Worm (Caenorhabditis elegans) whole organism, young adult: ENCODE results near the gene T26H5.11.

ENCODE experiments used
- B0019.2 ChIP-seq: fragments of 200-800 bp; sonication (Bioruptor generic); conservative IDR thresholded peaks from 2 replicates; pipeline ENCODE4 v1.3.6; 2022; ENCODE audit warnings: missing genetic modification reagents, missing genetic modification characterization, missing compliant biosample characterization
- C17E4.6 ChIP-seq: fragments of 200-800 bp; sonication (Bioruptor generic); IDR thresholded peaks from 2 replicates; pipeline ENCODE4 v1.3.6; 2022; ENCODE audit warnings: missing genetic modification reagents, missing genetic modification characterization, missing compliant biosample characterization
- F33H1.4 ChIP-seq: fragments of 200-800 bp; sonication (Bioruptor generic); IDR thresholded peaks from 2 replicates; pipeline ENCODE4 v1.3.6; 2022; ENCODE audit warnings: missing genetic modification reagents, missing genetic modification characterization, missing compliant biosample characterization
- F37B4.10 ChIP-seq: fragments of 200-800 bp; sonication (Bioruptor generic); IDR thresholded peaks from 2 replicates; pipeline ENCODE4 v1.3.6; 2022; ENCODE audit warnings: missing genetic modification characterization, missing compliant biosample characterization
- F49E8.2 ChIP-seq: sonication (generic microtip); optimal IDR thresholded peaks from 3 replicates; lab custom pipeline; 2017; ENCODE audit warnings: missing genetic modification characterization, mild to moderate bottlenecking, missing compliant biosample characterization, antibody characterized with exemption, moderate library complexity; ENCODE audit not compliant: insufficient read depth
- F57C9.4 ChIP-seq: sonication (generic microtip); optimal IDR thresholded peaks from 2 replicates; lab custom pipeline; 2017; ENCODE audit warnings: mild to moderate bottlenecking, missing genetic modification characterization, missing compliant biosample characterization
- K12H6.12 ChIP-seq: fragments of 200-800 bp; sonication (Bioruptor generic); optimal IDR thresholded peaks from 2 replicates; lab custom pipeline; 2018; ENCODE audit warnings: mild to moderate bottlenecking, missing genetic modification characterization, missing compliant biosample characterization
- T26A5.8 ChIP-seq: sonication (generic microtip); optimal IDR thresholded peaks from 2 replicates; lab custom pipeline; 2016; ENCODE audit warnings: missing genetic modification characterization, missing compliant biosample characterization
- Y53F4B.3 ChIP-seq: fragments of 200-800 bp; sonication (Bioruptor generic); IDR thresholded peaks from 2 replicates; pipeline ENCODE4 v1.3.6; 2022; ENCODE audit warnings: missing genetic modification reagents, missing genetic modification characterization, missing compliant biosample characterization
- ZK185.1 ChIP-seq: sonication (generic microtip); optimal IDR thresholded peaks from 2 replicates; lab custom pipeline; 2016; ENCODE audit warnings: mild to moderate bottlenecking, missing genetic modification characterization, missing compliant biosample characterization; ENCODE audit not compliant: poor library complexity, severe bottlenecking
- aptf-2 ChIP-seq: fragments of 200-800 bp; sonication (Bioruptor generic); conservative IDR thresholded peaks from 2 replicates; pipeline ENCODE4 v1.3.6; 2022; ENCODE audit warnings: missing genetic modification reagents, missing genetic modification characterization, missing compliant biosample characterization
- attf-5 ChIP-seq: fragments of 200-800 bp; sonication (Bioruptor generic); optimal IDR thresholded peaks from 2 replicates; lab custom pipeline; 2018; ENCODE audit warnings: mild to moderate bottlenecking, missing genetic modification characterization, missing compliant biosample characterization
- cebp-1 ChIP-seq, 2 experiments: fragments of 200-800 bp in 1 of 2; sonication (Bioruptor generic) in 1 of 2; sonication (generic microtip) in 1 of 2; IDR thresholded peaks in 1 of 2; optimal IDR thresholded peaks in 1 of 2; 2 replicates each; pipeline versions ENCODE4 v1.3.6 to Lab custom; 2017 to 2022; ENCODE audit warnings: missing compliant biosample characterization in 2 of 2, missing genetic modification characterization in 2 of 2, mild to moderate bottlenecking in 1 of 2, missing genetic modification reagents in 1 of 2, moderate library complexity in 1 of 2
- ceh-27 ChIP-seq: fragments of 200-800 bp; sonication (Bioruptor generic); optimal IDR thresholded peaks from 2 replicates; lab custom pipeline; 2018; ENCODE audit warnings: mild to moderate bottlenecking, missing genetic modification characterization, moderate library complexity, missing compliant biosample characterization
- ceh-91 ChIP-seq: fragments of 200-800 bp; sonication (Bioruptor generic); IDR thresholded peaks from 2 replicates; pipeline ENCODE4 v1.3.6; 2022; ENCODE audit warnings: missing genetic modification reagents, missing genetic modification characterization, missing compliant biosample characterization
- chd-7 ChIP-seq: sonication (generic microtip); optimal IDR thresholded peaks from 2 replicates; lab custom pipeline; 2016; ENCODE audit warnings: mild to moderate bottlenecking, missing genetic modification characterization, moderate library complexity, missing compliant biosample characterization
- dox-1 ChIP-seq: fragments of 200-800 bp; sonication (Bioruptor generic); IDR thresholded peaks from 2 replicates; pipeline ENCODE4 v1.3.6; 2022; ENCODE audit warnings: missing genetic modification reagents, missing genetic modification characterization, missing compliant biosample characterization
- egl-44 ChIP-seq: fragments of 200-800 bp; sonication (Bioruptor generic); IDR thresholded peaks from 2 replicates; pipeline ENCODE4 v1.3.6; 2022; ENCODE audit warnings: missing genetic modification reagents, missing genetic modification characterization, missing compliant biosample characterization
- egrh-3 ChIP-seq: fragments of 200-800 bp; sonication (Bioruptor generic); IDR thresholded peaks from 2 replicates; pipeline ENCODE4 v1.3.6; 2022; ENCODE audit warnings: missing genetic modification reagents, missing genetic modification characterization, missing compliant biosample characterization
- hlh-26 ChIP-seq: fragments of 200-800 bp; sonication (Bioruptor generic); conservative IDR thresholded peaks from 2 replicates; pipeline ENCODE4 v1.3.6; 2022; ENCODE audit warnings: missing genetic modification reagents, missing genetic modification characterization, missing compliant biosample characterization
- hmg-1.2 ChIP-seq: fragments of 200-800 bp; sonication (Bioruptor generic); IDR thresholded peaks from 2 replicates; pipeline ENCODE4 v1.3.6; 2022; ENCODE audit warnings: missing genetic modification reagents, missing genetic modification characterization, missing compliant biosample characterization
- let-526 ChIP-seq: fragments of 200-800 bp; sonication (Bioruptor generic); IDR thresholded peaks from 2 replicates; pipeline ENCODE4 v1.3.6; 2022; ENCODE audit warnings: missing genetic modification reagents, missing genetic modification characterization, missing compliant biosample characterization
- lin-26 ChIP-seq: fragments of 200-800 bp; sonication (Bioruptor generic); IDR thresholded peaks from 2 replicates; pipeline ENCODE4 v1.3.6; 2022; ENCODE audit warnings: missing genetic modification reagents, missing genetic modification characterization, missing compliant biosample characterization
- lin-54 ChIP-seq: fragments of 200-800 bp; sonication (Bioruptor generic); optimal IDR thresholded peaks from 2 replicates; lab custom pipeline; 2018; ENCODE audit warnings: mild to moderate bottlenecking, missing genetic modification characterization, missing compliant biosample characterization
- lsl-1 ChIP-seq: fragments of 200-800 bp; sonication (Bioruptor generic); optimal IDR thresholded peaks from 2 replicates; lab custom pipeline; 2018; ENCODE audit warnings: mild to moderate bottlenecking, missing genetic modification characterization, moderate library complexity, missing compliant biosample characterization
- madf-6 ChIP-seq: fragments of 200-800 bp; sonication (Bioruptor generic); IDR thresholded peaks from 2 replicates; pipeline ENCODE4 v1.3.6; 2022; ENCODE audit warnings: missing genetic modification reagents, missing genetic modification characterization, missing compliant biosample characterization
- nfyb-1 ChIP-seq: fragments of 200-800 bp; sonication (Bioruptor generic); IDR thresholded peaks from 2 replicates; pipeline ENCODE4 v1.3.6; 2022; ENCODE audit warnings: missing genetic modification reagents, missing genetic modification characterization, missing compliant biosample characterization
- nhr-90 ChIP-seq: sonication (generic microtip); optimal IDR thresholded peaks from 2 replicates; lab custom pipeline; 2016; ENCODE audit warnings: missing genotype, mild to moderate bottlenecking, missing genetic modification characterization, missing compliant biosample characterization
- pbrm-1 ChIP-seq: fragments of 200-800 bp; sonication (Bioruptor generic); IDR thresholded peaks from 2 replicates; pipeline ENCODE4 v1.3.6; 2022; ENCODE audit warnings: missing genetic modification reagents, missing genetic modification characterization, missing compliant biosample characterization
- pha-4 ChIP-seq: fragments of 150-350 bp; sonication (generic microtip); optimal IDR thresholded peaks from 2 replicates; lab custom pipeline; 2014; ENCODE audit warnings: missing biosample characterization, missing genetic modification reagents, missing genetic modification characterization
- repo-1 ChIP-seq: sonication (generic microtip); optimal IDR thresholded peaks from 2 replicates; lab custom pipeline; 2017; ENCODE audit warnings: mild to moderate bottlenecking, missing genetic modification characterization, missing compliant biosample characterization
- snpc-3.4 ChIP-seq: sonication (generic microtip); optimal IDR thresholded peaks from 2 replicates; lab custom pipeline; 2017; ENCODE audit warnings: missing genetic modification characterization, mild to moderate bottlenecking, missing compliant biosample characterization, antibody characterized with exemption, moderate library complexity, missing genotype, missing genetic modification reagents
- snpc-4 ChIP-seq, 5 experiments: fragments of 150-350 bp in 1 of 5; sonication (generic microtip) in 4 of 5; optimal IDR thresholded peaks; 2 replicates each; lab custom pipeline; 2014 to 2018; ENCODE audit warnings: missing genetic modification characterization in 5 of 5, missing biosample characterization in 3 of 5, antibody characterized with exemption in 2 of 5, mild to moderate bottlenecking in 2 of 5, missing compliant biosample characterization in 2 of 5, missing genotype in 2 of 5, moderate library complexity in 2 of 5, missing genetic modification reagents in 1 of 5
- tbp1 ChIP-seq: fragments of 200-800 bp; sonication (Bioruptor generic); optimal IDR thresholded peaks from 2 replicates; lab custom pipeline; 2018; ENCODE audit warnings: mild to moderate bottlenecking, missing genetic modification characterization, missing compliant biosample characterization
- tlf-1 ChIP-seq: fragments of 200-800 bp; sonication (Bioruptor generic); optimal IDR thresholded peaks from 2 replicates; lab custom pipeline; 2018; ENCODE audit warnings: mild to moderate bottlenecking, missing genetic modification characterization, missing compliant biosample characterization
- zfh-2 ChIP-seq: fragments of 200-800 bp; sonication (Bioruptor generic); conservative IDR thresholded peaks from 2 replicates; pipeline ENCODE4 v1.3.6; 2022; ENCODE audit warnings: missing genetic modification reagents, missing genetic modification characterization, missing compliant biosample characterization
- ztf-26 ChIP-seq: sonication (generic microtip); optimal IDR thresholded peaks from 2 replicates; lab custom pipeline; 2017; ENCODE audit warnings: missing genetic modification characterization, missing compliant biosample characterization

T26H5.11 gene

DNA sequence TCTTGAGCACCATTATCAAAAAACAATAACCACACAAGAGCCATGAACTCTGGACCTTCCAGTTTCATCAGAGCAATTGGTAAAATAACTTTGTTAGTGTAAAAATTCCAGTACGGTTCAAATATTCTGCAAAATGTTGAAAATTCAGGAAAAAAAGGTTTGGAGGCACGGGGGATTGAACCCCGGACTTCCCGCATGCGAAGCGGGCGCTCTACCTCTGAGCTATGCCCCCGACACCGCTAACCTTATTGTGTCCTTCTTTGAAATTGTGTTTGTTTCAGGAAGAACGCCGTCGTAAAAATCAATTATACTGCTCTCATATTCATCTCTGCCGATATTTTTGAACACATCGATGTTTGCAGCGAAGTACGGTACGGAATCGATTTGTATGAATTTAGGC lies 35.7 kb upstream of the T26H5.11 start (continued):
- no peak for TF ChIP-seq ztf-26
- TF ChIP-seq lsl-1 (GFP tag; lab: Kevin White, UChicago) = peak; percentile 27
- peak; percentile 30 for TF ChIP-seq lin-54 (GFP tag; lab: Kevin White, UChicago)
- TF ChIP-seq snpc-4 (GFP tag; optimal IDR thresholded peaks at IDR 0.05; lab: Kevin White, UChicago) = peak; percentile 90
- peak; percentile 88 to 93 (median 92) for TF ChIP-seq snpc-4 (tag; optimal IDR thresholded peaks at IDR 0.05; lab: Kevin White, UChicago)
- TF ChIP-seq K12H6.12 = no peak
- peak; percentile 35; the same call in 1 of the 2 replicates for TF ChIP-seq dox-1 (GFP tag; lab: Robert Waterston, UW)
- TF ChIP-seq F57C9.4 (tag; lab: Kevin White, UChicago) = no peak
- TF ChIP-seq tbp1 (GFP tag; lab: Kevin White, UChicago) = peak; percentile 88
- TF ChIP-seq B0019.2 (GFP tag; lab: Robert Waterston, UW) = no peak
- 0 out of 2 replicates have a peak, but pooled peaks have one; percentile 36 for TF ChIP-seq egl-44 (GFP tag; lab: Robert Waterston, UW)
- no peak for TF ChIP-seq cebp-1 (GFP tag; IDR thresholded peaks at IDR 0.05; lab: Robert Waterston, UW)
- peak; percentile 25 for TF ChIP-seq cebp-1 (tag; optimal IDR thresholded peaks at IDR 0.05; lab: Kevin White, UChicago)
- 0 out of 2 replicates have a peak, but pooled peaks have one; percentile 50 for TF ChIP-seq nfyb-1 (GFP tag; lab: Robert Waterston, UW)
- peak; percentile 61 for TF ChIP-seq madf-6
- no peak for TF ChIP-seq ZK185.1
- peak; percentile 51; the same call in 1 of the 2 replicates for TF ChIP-seq pbrm-1 (GFP tag; lab: Robert Waterston, UW)
- TF ChIP-seq repo-1 (tag; lab: Kevin White, UChicago) = no peak
- peak; percentile 61 for TF ChIP-seq T26A5.8 (tag; lab: Kevin White, UChicago)
- no peak for TF ChIP-seq ceh-27 (GFP tag; lab: Kevin White, UChicago)
- no peak for TF ChIP-seq pha-4 (tag; lab: Kevin White, UChicago)
- TF ChIP-seq attf-5 (GFP tag; lab: Kevin White, UChicago) = peak; percentile 20
- no peak for TF ChIP-seq ceh-91 (GFP tag; lab: Robert Waterston, UW)
- TF ChIP-seq F33H1.4 (GFP tag; lab: Robert Waterston, UW) = peak; percentile 21; the same call in 1 of the 2 replicates
- TF ChIP-seq C17E4.6 (GFP tag; lab: Robert Waterston, UW) = no peak
- TF ChIP-seq aptf-2 = no peak
- TF ChIP-seq egrh-3 (GFP tag; lab: Robert Waterston, UW) = no peak
- TF ChIP-seq lin-26 (GFP tag; lab: Robert Waterston, UW) = no peak
- peak; percentile 47 for TF ChIP-seq F49E8.2 (tag; lab: Kevin White, UChicago)
- TF ChIP-seq snpc-3.4 (tag; lab: Kevin White, UChicago) = peak; percentile 81

DNA sequence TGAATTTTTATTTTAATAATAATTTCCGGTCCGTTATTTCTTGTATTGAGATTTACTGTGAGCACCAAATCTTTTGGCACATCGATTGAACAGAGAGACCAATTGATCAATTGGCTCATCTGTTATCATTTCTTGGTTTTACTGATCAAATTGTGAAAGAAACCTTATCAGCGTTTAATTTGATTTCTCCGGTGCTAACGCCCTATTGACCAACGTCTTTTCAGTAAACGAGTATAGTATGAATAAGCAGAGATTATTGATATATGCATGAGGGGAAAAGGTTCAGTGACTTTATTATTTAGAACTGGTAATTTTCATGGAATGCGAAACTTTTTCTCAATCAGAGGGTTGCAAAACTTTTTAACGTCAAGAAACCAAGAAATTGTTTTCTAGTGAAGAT lies 35.0 kb upstream of the T26H5.11 start:
- no peak for TF ChIP-seq nhr-90 (tag; lab: Kevin White, UChicago)
- TF ChIP-seq F37B4.10 (GFP tag; lab: Robert Waterston, UW) = no peak
- TF ChIP-seq lin-54 (GFP tag; lab: Kevin White, UChicago) = no peak
- no peak for TF ChIP-seq tlf-1 (GFP tag; lab: Kevin White, UChicago)
- TF ChIP-seq hmg-1.2 (GFP tag; lab: Robert Waterston, UW) = no peak
- TF ChIP-seq cebp-1 (GFP tag; IDR thresholded peaks at IDR 0.05; lab: Robert Waterston, UW) = no peak
- TF ChIP-seq cebp-1 (tag; optimal IDR thresholded peaks at IDR 0.05; lab: Kevin White, UChicago) = no peak
- TF ChIP-seq Y53F4B.3 (GFP tag; lab: Robert Waterston, UW) = no peak
- no peak for TF ChIP-seq chd-7
- no peak for TF ChIP-seq let-526
- TF ChIP-seq hlh-26 (GFP tag; lab: Robert Waterston, UW) = no peak
- no peak for TF ChIP-seq zfh-2 (GFP tag; lab: Robert Waterston, UW)
